Fruit fly (Drosophila melanogaster): ENCODE results near the gene CG3902.

DNA sequence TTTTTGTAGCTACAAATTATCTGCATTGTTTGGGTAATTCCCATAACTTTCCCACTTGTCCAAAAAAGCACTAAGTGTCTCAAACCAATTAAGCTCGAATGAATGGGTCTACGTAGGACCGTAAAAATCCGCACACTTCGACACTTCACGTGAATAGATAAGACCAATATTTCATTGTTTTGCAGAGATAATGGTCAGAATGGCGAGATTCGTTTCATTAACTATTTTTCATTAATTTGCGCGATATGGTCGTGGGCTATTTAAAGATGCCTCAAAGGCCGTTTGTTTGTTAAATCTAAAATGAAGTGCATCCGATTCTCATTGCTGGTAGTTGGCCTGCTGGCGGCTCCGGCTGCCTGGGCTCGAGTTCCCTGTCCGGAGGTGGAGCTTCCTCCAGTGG is 19.2 kb upstream of the CG3902 start, which contains the start of gene CG6839:
- TF ChIP-seq CTCF (optimal IDR thresholded peaks at IDR 0.05) (no peak), CG8478 (optimal IDR thresholded peaks at IDR 0.05) (no peak)

Measured in S2 (cell line).